Fruit fly (Drosophila melanogaster) whole organism, wandering third instar larva: Measurements from ENCODE around the gene CG7271.

ENCODE experiments used
- Abd-B ChIP-seq: fragments of >200 bp; optimal IDR thresholded peaks from 2 replicates; lab custom pipeline; 2017; ENCODE audit warnings: missing biosample characterization, missing genetic modification characterization
- Dfd ChIP-seq: fragments of >200 bp; optimal IDR thresholded peaks from 2 replicates; lab custom pipeline; 2017; ENCODE audit warnings: missing biosample characterization, missing genetic modification characterization
- Jra ChIP-seq: sonication (Bioruptor generic); optimal IDR thresholded peaks from 2 replicates; lab custom pipeline; 2016; ENCODE audit warnings: missing biosample characterization, missing genetic modification characterization
- Mio ChIP-seq: sonication (Bioruptor generic); optimal IDR thresholded peaks from 2 replicates; lab custom pipeline; 2016; ENCODE audit warnings: missing biosample characterization, missing genetic modification characterization
- N ChIP-seq: fragments of >200 bp; optimal IDR thresholded peaks from 2 replicates; lab custom pipeline; 2018; ENCODE audit warnings: missing biosample characterization, missing external identifiers, missing genetic modification characterization
- Vsx2 ChIP-seq: fragments of 200-300, 225-300 bp; sonication (Bioruptor generic); optimal IDR thresholded peaks from 2 replicates; lab custom pipeline; 2018; ENCODE audit warnings: missing biosample characterization, missing genetic modification characterization; ENCODE audit not compliant: partially characterized antibody
- br ChIP-seq: fragments of 200-800 bp; sonication (Bioruptor generic); optimal IDR thresholded peaks from 2 replicates; lab custom pipeline; 2016; ENCODE audit warnings: missing biosample characterization, missing genetic modification characterization
- dsf ChIP-seq: sonication (Bioruptor generic); optimal IDR thresholded peaks from 2 replicates; lab custom pipeline; 2016; ENCODE audit warnings: missing biosample characterization, missing genetic modification characterization, borderline replicate concordance
- h ChIP-seq: fragments of 200-800 bp; sonication (Bioruptor generic); optimal IDR thresholded peaks from 3 replicates; lab custom pipeline; 2016; ENCODE audit warnings: missing biosample characterization, mild to moderate bottlenecking, missing genetic modification characterization
- lola ChIP-seq: fragments of >200 bp; optimal IDR thresholded peaks from 2 replicates; lab custom pipeline; 2017; ENCODE audit warnings: missing biosample characterization, missing genetic modification characterization
- psq ChIP-seq: fragments of 200-800 bp; sonication (Bioruptor generic); optimal IDR thresholded peaks from 3 replicates; lab custom pipeline; 2017; ENCODE audit warnings: missing biosample characterization, mild to moderate bottlenecking, missing genetic modification characterization, moderate library complexity
- sv ChIP-seq: fragments of 200-800 bp; sonication (Bioruptor generic); optimal IDR thresholded peaks from 3 replicates; lab custom pipeline; 2016; ENCODE audit warnings: missing biosample characterization, missing genetic modification characterization
- usp ChIP-seq: fragments of >200 bp; optimal IDR thresholded peaks from 2 replicates; lab custom pipeline; 2017; ENCODE audit warnings: missing biosample characterization, missing genetic modification characterization

DNA sequence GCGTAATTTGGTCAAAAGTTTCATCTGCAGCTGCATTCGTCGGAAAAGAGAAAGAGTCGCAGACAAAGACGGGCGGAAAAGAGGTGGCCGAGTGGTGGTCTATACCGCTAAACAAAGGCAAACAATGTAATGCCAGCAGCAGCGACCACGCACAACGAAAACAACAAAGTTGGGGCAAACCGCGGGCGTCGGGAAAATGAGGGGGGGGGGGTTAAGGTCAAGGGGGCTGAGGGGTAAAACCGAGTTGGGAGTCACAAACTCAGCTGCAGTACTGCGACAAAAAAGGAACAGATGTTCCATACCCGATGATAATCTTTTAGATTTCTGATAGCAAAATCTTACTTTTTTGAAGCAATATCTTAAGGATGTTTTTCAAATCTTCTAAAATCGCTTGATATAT lies 48.2 kb downstream of the CG7271 start:
- TF ChIP-seq Mio (GFP tag; lab: Kevin White, UChicago) (no peak), lola (GFP tag; lab: Kevin White, UChicago) (no peak), br (GFP tag; lab: Kevin White, UChicago) (no peak), sv (GFP tag; lab: Kevin White, UChicago) (no peak), Abd-B (GFP tag; lab: Kevin White, UChicago) (no peak), h (GFP tag; lab: Kevin White, UChicago) (no peak), Dfd (GFP tag; lab: Kevin White, UChicago) (no peak), psq (GFP tag; lab: Kevin White, UChicago) (no peak), Vsx2 (GFP tag; lab: Kevin White, UChicago) (no peak), Jra (GFP tag; lab: Kevin White, UChicago) (no peak), dsf (GFP tag; lab: Kevin White, UChicago) (no peak), N (no peak), usp (no peak)
